Worm (Caenorhabditis elegans) whole organism, L3 larva: ENCODE results near the gene fars-3.

Experiments used
- ama-1 ChIP-seq: fragments of 150-350 bp; optimal IDR thresholded peaks from 2 replicates; lab custom pipeline; 2018
- ceh-9 ChIP-seq: sonication (generic microtip); optimal IDR thresholded peaks from 2 replicates; lab custom pipeline; 2018; ENCODE audit warnings: missing biosample characterization, missing genetic modification characterization
- egl-27 ChIP-seq: sonication (generic microtip); optimal IDR thresholded peaks from 4 replicates; lab custom pipeline; 2017; ENCODE audit warnings: missing biosample characterization, missing genetic modification reagents, missing genetic modification characterization
- fkh-10 ChIP-seq: sonication (generic microtip); optimal IDR thresholded peaks from 2 replicates; lab custom pipeline; 2017; ENCODE audit warnings: missing biosample characterization, missing genetic modification reagents, missing genetic modification characterization
- fos-1 ChIP-seq: fragments of 150-350 bp; optimal IDR thresholded peaks from 2 replicates; lab custom pipeline; 2014; ENCODE audit warnings: missing biosample characterization, missing genetic modification characterization
- lin-39 ChIP-seq: fragments of 150-350 bp; optimal IDR thresholded peaks from 2 replicates; lab custom pipeline; 2018; ENCODE audit warnings: missing biosample characterization, missing genetic modification reagents, missing genetic modification characterization
- nfya-1 ChIP-seq: sonication (generic microtip); optimal IDR thresholded peaks from 2 replicates; lab custom pipeline; 2017; ENCODE audit warnings: missing genetic modification characterization, mild to moderate bottlenecking, missing compliant biosample characterization, antibody characterized with exemption, moderate library complexity; ENCODE audit not compliant: insufficient read depth
- nhr-237 ChIP-seq: fragments of 150-350 bp; optimal IDR thresholded peaks from 2 replicates; lab custom pipeline; 2014; ENCODE audit warnings: missing biosample characterization, missing genetic modification characterization
- nhr-25 ChIP-seq: sonication (generic microtip); optimal IDR thresholded peaks from 2 replicates; lab custom pipeline; 2017; ENCODE audit warnings: missing biosample characterization, missing genetic modification characterization
- nhr-28 ChIP-seq: fragments of 150-350 bp; optimal IDR thresholded peaks from 2 replicates; lab custom pipeline; 2014; ENCODE audit warnings: missing biosample characterization, missing genetic modification characterization
- pha-4 ChIP-seq: fragments of 150-350 bp; optimal IDR thresholded peaks from 2 replicates; lab custom pipeline; 2014; ENCODE audit warnings: missing biosample characterization, missing genetic modification reagents, missing genetic modification characterization
- snpc-4 ChIP-seq: fragments of 150-350 bp; optimal IDR thresholded peaks from 2 replicates; lab custom pipeline; 2014; ENCODE audit warnings: missing biosample characterization, missing genetic modification characterization
- ztf-4 ChIP-seq: fragments of 150-350 bp; optimal IDR thresholded peaks from 2 replicates; lab custom pipeline; 2014; ENCODE audit warnings: missing biosample characterization, missing genetic modification characterization

DNA sequence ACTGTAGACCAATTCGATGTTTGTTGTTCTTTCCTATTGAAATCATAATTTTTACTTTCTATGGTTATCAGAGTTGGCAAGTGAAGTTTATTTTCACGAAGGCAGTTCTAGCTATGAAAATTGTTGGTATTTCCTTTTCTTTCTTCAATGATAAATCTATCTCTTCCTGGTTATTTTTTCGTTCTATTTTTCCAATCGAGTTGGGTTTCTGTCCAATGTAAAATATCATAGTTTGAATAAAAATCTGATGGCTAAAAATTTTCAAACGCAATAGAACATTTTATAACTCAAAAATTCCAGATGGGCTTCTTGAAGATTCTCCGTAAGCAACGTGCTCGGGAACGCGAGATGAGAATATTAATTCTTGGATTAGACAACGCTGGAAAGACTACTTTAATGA lies 20.6 kb upstream of the fars-3 start, which contains the start of gene evl-20:
- no peak for TF ChIP-seq egl-27 (tag; lab: Kevin White, UChicago)
- TF ChIP-seq snpc-4, result no peak
- no peak for TF ChIP-seq pha-4 (tag; lab: Kevin White, UChicago)
- no peak for TF ChIP-seq ama-1 (lab: Kevin White, UChicago)
- TF ChIP-seq fos-1 (tag; lab: Kevin White, UChicago), result no peak
- no peak for TF ChIP-seq lin-39 (tag; lab: Kevin White, UChicago)
- TF ChIP-seq ceh-9 (tag; lab: Kevin White, UChicago), result no peak
- no peak for TF ChIP-seq nhr-28 (tag; lab: Kevin White, UChicago)
- no peak for TF ChIP-seq fkh-10 (GFP tag; lab: Kevin White, UChicago)
- no peak for TF ChIP-seq nhr-25
- no peak for TF ChIP-seq nfya-1 (tag; lab: Kevin White, UChicago)
- TF ChIP-seq ztf-4 (tag; lab: Kevin White, UChicago), result no peak
- TF ChIP-seq nhr-237 (tag; lab: Kevin White, UChicago), result no peak
